Fruit fly (Drosophila melanogaster) ovary, adult (tissue): ENCODE measurements around the gene Orc2.

ENCODE experiments used
- CG17801 ChIP-seq: fragments of 200-800 bp; optimal IDR thresholded peaks from 2 replicates; lab custom pipeline; 2019; ENCODE audit warnings: missing biosample characterization, mild to moderate bottlenecking, missing genetic modification characterization, moderate library complexity; ENCODE audit not compliant: partially characterized antibody

Orc2 gene

DNA sequence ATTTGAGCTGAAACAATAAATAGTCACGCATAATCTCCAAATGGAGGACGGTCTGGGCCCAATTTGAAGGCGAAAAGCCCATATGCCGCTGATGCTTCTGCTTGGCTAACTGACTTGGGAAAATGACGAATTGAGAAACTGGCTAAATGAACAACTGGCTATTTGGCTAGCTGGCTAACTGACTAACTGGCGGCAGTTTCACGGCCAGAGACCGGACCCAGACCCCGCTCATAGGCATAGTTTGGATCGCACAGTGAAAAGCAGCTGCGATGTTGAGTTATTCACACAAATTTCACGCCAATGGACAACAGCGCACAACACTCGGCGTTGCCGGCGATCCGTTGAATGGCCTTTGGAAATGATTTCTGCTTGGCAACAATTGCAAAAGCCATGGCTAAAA, 33.9 kb downstream of the Orc2 start:
- TF ChIP-seq CG17801 (GFP tag; lab: Kevin White, UChicago): no peak

DNA sequence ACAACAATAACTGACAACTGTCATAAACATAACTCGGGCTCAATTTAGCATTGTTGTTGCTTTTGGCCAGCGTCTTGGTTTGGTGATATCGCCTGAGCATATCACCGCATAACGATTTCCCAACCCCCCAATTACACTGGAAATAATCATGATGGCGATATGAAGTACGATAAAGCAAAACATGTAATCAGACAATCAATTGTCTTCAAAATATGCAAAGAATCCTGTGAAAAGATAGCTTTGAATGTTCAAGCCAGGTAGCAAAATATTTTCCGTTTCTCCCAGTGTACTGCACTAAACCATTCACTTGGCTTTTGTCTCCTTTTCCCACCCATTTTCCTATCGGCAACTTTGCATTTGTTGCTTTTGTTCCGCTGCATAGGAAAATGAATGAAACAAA, 34.8 kb downstream of the Orc2 start:
- no peak for TF ChIP-seq CG17801 (GFP tag; lab: Kevin White, UChicago)

dm6 chr3R:14001208-14001916, 36.7 kb downstream of the Orc2 start:
- TF ChIP-seq CG17801 (GFP tag; lab: Kevin White, UChicago): no peak

DNA sequence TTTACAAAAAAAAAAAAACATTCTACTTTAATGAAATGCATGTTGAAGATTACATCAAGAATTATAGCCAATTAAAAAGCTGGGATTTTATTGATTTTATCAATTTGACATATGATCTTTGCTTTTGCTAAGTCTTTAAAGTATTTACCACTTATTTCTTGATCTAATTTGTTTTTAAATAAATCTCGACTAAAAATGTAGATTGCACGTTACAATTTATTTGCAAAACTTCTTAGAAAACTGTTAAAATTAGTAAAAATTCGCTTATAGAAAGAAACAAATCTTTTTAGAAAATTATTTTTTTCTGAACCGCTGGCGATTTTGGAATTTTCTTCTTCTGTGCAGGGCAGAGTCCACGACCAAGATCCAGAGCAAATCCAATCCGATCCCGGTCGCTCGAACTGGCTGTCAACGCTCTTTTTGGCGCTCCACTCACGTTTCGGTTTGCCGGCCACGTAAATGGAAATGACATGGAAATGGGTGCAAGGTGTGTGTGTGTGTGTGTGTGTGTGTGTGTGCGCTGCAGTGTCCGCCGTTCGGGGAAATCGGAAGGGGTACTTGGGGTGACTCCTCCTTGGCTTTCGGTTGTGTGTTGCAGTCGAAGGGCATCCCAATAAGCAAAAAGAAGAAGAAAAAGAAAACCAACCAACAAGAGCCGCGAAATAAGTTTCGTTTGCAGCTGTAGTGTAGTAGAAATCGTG, 37.6 kb downstream of the Orc2 start:
- TF ChIP-seq CG17801 (GFP tag; lab: Kevin White, UChicago): no peak

DNA sequence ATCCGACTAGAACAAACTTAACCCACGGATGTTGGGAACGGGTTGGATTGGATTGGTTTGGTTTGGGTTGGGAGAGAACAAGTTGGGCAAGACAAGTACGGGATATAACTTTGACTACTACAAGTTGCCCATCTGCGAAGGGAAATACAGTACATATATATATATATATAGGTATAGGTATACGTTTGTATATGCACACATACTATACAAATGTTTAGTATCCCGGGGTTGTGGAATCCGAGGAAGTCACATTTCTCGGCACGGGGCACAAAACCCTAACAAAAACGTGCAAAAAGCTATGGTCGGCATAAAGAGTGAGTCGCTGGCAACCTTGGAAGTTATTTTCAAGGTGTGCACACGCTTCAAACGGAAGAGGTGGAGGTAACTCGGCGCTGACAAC, 39.2 kb downstream of the Orc2 start:
- no peak for TF ChIP-seq CG17801 (GFP tag; lab: Kevin White, UChicago)

- no peak for TF ChIP-seq CG17801 (GFP tag; lab: Kevin White, UChicago)
Measured at dm6 chr3R:14005152-14005551, 40.5 kb downstream of the Orc2 start.

DNA sequence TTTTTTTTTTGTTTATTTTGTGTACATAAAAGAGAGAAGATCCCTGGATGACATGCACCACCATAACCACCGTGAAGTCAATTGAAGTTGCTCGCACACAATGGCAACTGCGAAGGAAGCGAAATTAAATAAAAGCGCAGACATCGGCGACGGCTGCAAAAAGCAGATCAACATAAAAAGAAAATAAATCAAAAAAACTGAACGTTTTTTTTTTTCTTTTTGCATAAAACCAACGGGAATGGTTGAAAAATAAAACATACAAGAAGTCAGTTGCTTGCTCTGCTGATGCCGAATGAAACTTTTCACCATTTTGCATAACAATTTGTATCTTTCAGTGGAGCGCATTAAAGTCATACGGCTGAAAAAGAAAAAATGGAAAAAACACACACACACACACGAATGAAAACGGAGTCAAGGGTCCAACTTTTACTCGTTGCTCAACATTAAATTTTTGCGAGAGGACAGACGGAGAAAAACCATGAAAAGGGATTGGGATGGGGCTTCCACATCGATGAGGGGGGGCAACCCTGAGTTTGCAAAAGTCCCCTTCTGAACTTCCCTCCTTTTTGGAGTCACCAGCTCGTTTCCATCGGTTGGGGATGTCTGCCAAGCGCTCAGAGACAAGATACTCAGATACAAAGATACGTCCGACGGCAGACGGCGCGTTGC, 41.7 kb downstream of the Orc2 start:
- TF ChIP-seq CG17801 (GFP tag; lab: Kevin White, UChicago): no peak

- no peak for TF ChIP-seq CG17801 (GFP tag; lab: Kevin White, UChicago)
Measured at dm6 chr3R:14006893-14007255, 42.2 kb downstream of the Orc2 start.

dm6 chr3R:14007550-14007949, 42.9 kb downstream of the Orc2 start:
- no peak for TF ChIP-seq CG17801 (GFP tag; lab: Kevin White, UChicago)

dm6 chr3R:14008854-14009253, 44.2 kb downstream of the Orc2 start:
- no peak for TF ChIP-seq CG17801 (GFP tag; lab: Kevin White, UChicago)

dm6 chr3R:14009643-14010042, 45.0 kb downstream of the Orc2 start:
- no peak for TF ChIP-seq CG17801 (GFP tag; lab: Kevin White, UChicago)

DNA sequence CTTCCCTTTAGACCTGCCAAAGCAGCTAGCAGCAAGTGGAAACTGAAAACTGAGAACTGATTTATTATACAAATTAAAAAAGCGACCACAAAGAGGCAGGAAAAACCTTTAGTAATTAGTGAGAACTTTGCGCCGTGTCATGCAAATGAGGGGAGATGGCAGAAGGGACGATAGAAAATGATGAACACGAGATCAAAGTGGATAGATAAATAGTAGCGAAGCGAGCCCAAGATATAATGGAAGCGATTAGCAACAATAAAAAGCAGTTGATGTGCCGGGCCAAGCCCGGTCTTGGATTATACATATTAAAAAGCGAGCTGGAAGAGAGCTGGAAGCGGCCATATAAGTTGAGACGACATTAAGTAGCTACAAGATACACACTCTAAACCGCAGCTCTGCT, 46.5 kb downstream of the Orc2 start:
- TF ChIP-seq CG17801 (GFP tag; lab: Kevin White, UChicago): no peak

DNA sequence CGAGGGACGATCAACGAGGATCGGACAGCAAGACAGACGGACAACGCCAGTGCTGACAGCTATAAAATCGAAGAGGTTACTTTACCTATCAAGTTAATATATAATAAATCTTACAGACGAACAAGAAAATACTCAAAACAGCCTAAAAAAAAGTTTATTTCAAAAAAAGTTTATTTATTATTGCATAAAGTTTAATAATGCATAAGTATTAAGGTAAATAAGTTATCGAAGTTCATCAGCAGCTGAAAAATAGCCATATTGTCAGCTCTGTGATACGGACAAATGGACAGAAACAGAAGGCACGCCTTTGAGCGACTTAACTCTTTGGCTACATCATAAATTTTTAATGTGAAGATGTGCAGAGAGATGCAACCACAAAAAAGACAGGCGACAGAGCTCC, 46.9 kb downstream of the Orc2 start:
- TF ChIP-seq CG17801 (GFP tag; lab: Kevin White, UChicago): no peak

- TF ChIP-seq CG17801 (GFP tag; lab: Kevin White, UChicago): peak; percentile 48
Measured at dm6 chr3R:14012478-14013146, 47.9 kb downstream of the Orc2 start.

dm6 chr3R:14013827-14014488, 49.3 kb downstream of the Orc2 start:
- TF ChIP-seq CG17801 (GFP tag; lab: Kevin White, UChicago): no peak
